Fruit fly (Drosophila melanogaster): ENCODE results near the gene Dis3l2.

- TF ChIP-seq lola (GFP tag; optimal IDR thresholded peaks at IDR 0.05) (no peak), CG9705 (GFP tag; optimal IDR thresholded peaks at IDR 0.05) (peak; percentile 11), h (GFP tag; optimal IDR thresholded peaks at IDR 0.05) (no peak)
Measured at dm6 chr3L:257618-258475, 45.3 kb downstream of the Dis3l2 start, which contains the start of the genes DIP2 and wac.
